Worm (Caenorhabditis elegans) whole organism, L4 larva: ENCODE data around the gene C17C3.9.

Experiments used
- D1046.2 ChIP-seq: fragments of 200-800 bp; sonication (Bioruptor generic); IDR thresholded peaks from 2 replicates; pipeline ENCODE4 v1.3.6; 2022; ENCODE audit warnings: missing genetic modification characterization, missing compliant biosample characterization
- F26F4.8 ChIP-seq: fragments of 200-800 bp; sonication (Bioruptor generic); conservative IDR thresholded peaks from 2 replicates; pipeline ENCODE4 v1.3.6; 2022; ENCODE audit warnings: missing genetic modification characterization, missing compliant biosample characterization
- F44E2.7 ChIP-seq: fragments of 200-800 bp; sonication (Bioruptor generic); IDR thresholded peaks from 2 replicates; pipeline ENCODE4 v2.1.2; 2022; ENCODE audit warnings: missing genetic modification characterization, missing compliant biosample characterization
- R02D3.7 ChIP-seq: fragments of 150-350 bp; sonication (generic microtip); optimal IDR thresholded peaks from 3 replicates; lab custom pipeline; 2014; ENCODE audit warnings: missing biosample characterization, missing genetic modification characterization
- T20F7.1 ChIP-seq: fragments of 200-800 bp; sonication (Bioruptor generic); optimal IDR thresholded peaks from 2 replicates; lab custom pipeline; 2018; ENCODE audit warnings: mild to moderate bottlenecking, missing genetic modification characterization, missing compliant biosample characterization
- T26A8.4 ChIP-seq: fragments of 200-800 bp; sonication (Bioruptor generic); IDR thresholded peaks from 2 replicates; pipeline ENCODE4 v1.3.6; 2022; ENCODE audit warnings: missing genetic modification characterization, missing compliant biosample characterization
- Y48G9A.11 ChIP-seq: fragments of 200-800 bp; sonication (Bioruptor generic); IDR thresholded peaks from 2 replicates; pipeline ENCODE4 v1.3.6; 2022; ENCODE audit warnings: missing genetic modification reagents, missing genetic modification characterization, missing compliant biosample characterization
- Y5F2A.4 ChIP-seq: fragments of 200-800 bp; sonication (Bioruptor generic); optimal IDR thresholded peaks from 2 replicates; lab custom pipeline; 2018; ENCODE audit warnings: mild to moderate bottlenecking, missing genetic modification characterization, missing compliant biosample characterization
- Y75B8A.6 ChIP-seq: fragments of 200-800 bp; sonication (Bioruptor generic); IDR thresholded peaks from 2 replicates; pipeline ENCODE4 v1.3.6; 2022; ENCODE audit warnings: missing genetic modification reagents, missing genetic modification characterization, missing compliant biosample characterization
- aha-1 ChIP-seq: fragments of 150-350 bp; peaks from one replicate; lab custom pipeline; 2014; ENCODE audit warnings: missing biosample characterization, missing genetic modification characterization
- aly-2 ChIP-seq: sonication (generic microtip); optimal IDR thresholded peaks from 2 replicates; lab custom pipeline; 2018; ENCODE audit warnings: missing biosample characterization, missing genetic modification characterization
- ama-1 ChIP-seq: fragments of 150-350 bp; optimal IDR thresholded peaks from 2 replicates; lab custom pipeline; 2014; ENCODE audit warnings: inconsistent platforms, mixed read lengths
- ceh-32 ChIP-seq: sonication (generic microtip); optimal IDR thresholded peaks from 2 replicates; lab custom pipeline; 2016; ENCODE audit warnings: mild to moderate bottlenecking, missing genetic modification characterization, missing compliant biosample characterization; ENCODE audit not compliant: poor library complexity
- ceh-82 ChIP-seq: sonication (generic microtip); optimal IDR thresholded peaks from 2 replicates; lab custom pipeline; 2017; ENCODE audit warnings: missing biosample characterization, missing genetic modification characterization
- ctbp-1 ChIP-seq: fragments of 200-800 bp; sonication (Bioruptor generic); IDR thresholded peaks from 2 replicates; pipeline ENCODE4 v1.3.6; 2022; ENCODE audit warnings: missing genetic modification reagents, missing genetic modification characterization, missing compliant biosample characterization
- daf-16 ChIP-seq, 3 experiments: sonication (generic microtip); optimal IDR thresholded peaks; 2 replicates each; lab custom pipeline; 2016 to 2017; ENCODE audit warnings: missing genetic modification characterization in 3 of 3, missing genetic modification reagents in 3 of 3, mild to moderate bottlenecking in 2 of 3, missing compliant biosample characterization in 2 of 3, missing biosample characterization in 1 of 3, moderate library complexity in 1 of 3
- daf-8 ChIP-seq: fragments of 200-800 bp; sonication (Bioruptor generic); IDR thresholded peaks from 2 replicates; pipeline ENCODE4 v1.3.6; 2022; ENCODE audit warnings: missing genetic modification characterization, missing compliant biosample characterization
- egl-27 ChIP-seq: sonication (generic microtip); optimal IDR thresholded peaks from 3 replicates; lab custom pipeline; 2017; ENCODE audit warnings: missing biosample characterization, missing genetic modification reagents, missing genetic modification characterization
- fos-1 ChIP-seq: fragments of 150-350 bp; optimal IDR thresholded peaks from 2 replicates; lab custom pipeline; 2014; ENCODE audit warnings: missing biosample characterization, missing genetic modification characterization
- gei-8 ChIP-seq: fragments of 200-800 bp; sonication (Bioruptor generic); optimal IDR thresholded peaks from 2 replicates; lab custom pipeline; 2018; ENCODE audit warnings: mild to moderate bottlenecking, missing genetic modification characterization, missing compliant biosample characterization
- hif-1 ChIP-seq, 2 experiments: sonication (generic microtip); optimal IDR thresholded peaks; 2 replicates each; lab custom pipeline; 2016 to 2017; ENCODE audit warnings: missing compliant biosample characterization in 2 of 2, missing genetic modification characterization in 2 of 2, missing genetic modification reagents in 2 of 2, missing genotype in 2 of 2, mild to moderate bottlenecking in 1 of 2
- hlh-30 ChIP-seq: sonication (generic microtip); optimal IDR thresholded peaks from 2 replicates; lab custom pipeline; 2017; ENCODE audit warnings: antibody characterized with exemption, mild to moderate bottlenecking, missing genetic modification characterization, missing compliant biosample characterization; ENCODE audit not compliant: insufficient read depth
- jun-1 ChIP-seq: fragments of 150-350 bp; optimal IDR thresholded peaks from 2 replicates; lab custom pipeline; 2014; ENCODE audit warnings: missing biosample characterization, missing genetic modification reagents, missing genetic modification characterization
- lin-13 ChIP-seq: fragments of 150-350 bp; optimal IDR thresholded peaks from 2 replicates; lab custom pipeline; 2014; ENCODE audit warnings: missing biosample characterization, missing genetic modification reagents, missing genetic modification characterization
- lsy-2 ChIP-seq, 2 experiments: fragments of 150-350 bp in 1 of 2; sonication (generic microtip) in 1 of 2; optimal IDR thresholded peaks; 2 replicates each; lab custom pipeline; 2014 to 2017; ENCODE audit warnings: missing biosample characterization in 2 of 2, missing genetic modification characterization in 2 of 2
- madf-5 ChIP-seq, 2 experiments: fragments of 200-800 bp; sonication (Bioruptor generic); IDR thresholded peaks; 2 replicates each; pipeline ENCODE4 v1.3.6; 2022; ENCODE audit warnings: missing compliant biosample characterization in 2 of 2, missing genetic modification characterization in 2 of 2
- mdl-1 ChIP-seq, 2 experiments: fragments of 150-350 bp in 1 of 2; sonication (generic microtip) in 1 of 2; optimal IDR thresholded peaks; 2 replicates each; lab custom pipeline; 2014 to 2017; ENCODE audit warnings: missing biosample characterization in 2 of 2, missing genetic modification characterization in 2 of 2
- mes-2 ChIP-seq: sonication (generic microtip); optimal IDR thresholded peaks from 2 replicates; lab custom pipeline; 2016; ENCODE audit warnings: missing genotype, mild to moderate bottlenecking, missing genetic modification characterization, missing compliant biosample characterization; ENCODE audit not compliant: poor library complexity, severe bottlenecking
- mxl-2 ChIP-seq: fragments of 200-800 bp; sonication (Bioruptor generic); conservative IDR thresholded peaks from 2 replicates; pipeline ENCODE4 v1.3.6; 2022; ENCODE audit warnings: missing genetic modification reagents, missing genetic modification characterization, missing compliant biosample characterization
- mxl-3 ChIP-seq: fragments of 200-800 bp; sonication (Bioruptor generic); optimal IDR thresholded peaks from 2 replicates; lab custom pipeline; 2018; ENCODE audit warnings: mild to moderate bottlenecking, missing genetic modification characterization, missing compliant biosample characterization
- nhr-10 ChIP-seq: fragments of 150-350 bp; optimal IDR thresholded peaks from 2 replicates; lab custom pipeline; 2014; ENCODE audit warnings: missing biosample characterization, missing genetic modification characterization
- nhr-102 ChIP-seq: sonication (generic microtip); optimal IDR thresholded peaks from 2 replicates; lab custom pipeline; 2016; ENCODE audit warnings: mild to moderate bottlenecking, missing genetic modification characterization, moderate library complexity, missing compliant biosample characterization
- nhr-237 ChIP-seq: sonication (generic microtip); optimal IDR thresholded peaks from 2 replicates; lab custom pipeline; 2017; ENCODE audit warnings: missing biosample characterization, missing genetic modification characterization
- nhr-28 ChIP-seq: fragments of 150-350 bp; optimal IDR thresholded peaks from 2 replicates; lab custom pipeline; 2014; ENCODE audit warnings: missing biosample characterization, missing genetic modification characterization
- nhr-48 ChIP-seq: sonication (generic microtip); optimal IDR thresholded peaks from 2 replicates; lab custom pipeline; 2016; ENCODE audit warnings: mild to moderate bottlenecking, missing genetic modification characterization, missing compliant biosample characterization
- nhr-77 ChIP-seq: fragments of 150-350 bp; optimal IDR thresholded peaks from 2 replicates; lab custom pipeline; 2014; ENCODE audit warnings: missing biosample characterization, missing genetic modification characterization
- php-3 ChIP-seq: fragments of 200-800 bp; sonication (Bioruptor generic); IDR thresholded peaks from 2 replicates; pipeline ENCODE4 v1.3.6; 2022; ENCODE audit warnings: missing genetic modification reagents, missing genetic modification characterization, missing compliant biosample characterization
- spr-1 ChIP-seq: sonication (generic microtip); optimal IDR thresholded peaks from 2 replicates; lab custom pipeline; 2016; ENCODE audit warnings: mild to moderate bottlenecking, missing genetic modification characterization, missing compliant biosample characterization
- spr-3 ChIP-seq: fragments of 200-800 bp; sonication (Bioruptor generic); optimal IDR thresholded peaks from 2 replicates; lab custom pipeline; 2018; ENCODE audit warnings: mild to moderate bottlenecking, missing genetic modification characterization, missing compliant biosample characterization
- unc-39 ChIP-seq: sonication (generic microtip); optimal IDR thresholded peaks from 2 replicates; lab custom pipeline; 2017; ENCODE audit warnings: missing biosample characterization, missing genetic modification characterization
- ztf-11 ChIP-seq: fragments of 150-350 bp; optimal IDR thresholded peaks from 2 replicates; lab custom pipeline; 2014; ENCODE audit warnings: missing biosample characterization, missing genetic modification characterization

The C17C3.9 gene

ce11 chrII:5572082-5572746 is 40.1 kb upstream of the C17C3.9 start (continued):
- TF ChIP-seq ztf-11 (no peak), mxl-2 (no peak), Y48G9A.11 (GFP tag; lab: Robert Waterston, UW) (no peak), F44E2.7 (no peak), gei-8 (GFP tag; lab: Kevin White, UChicago) (no peak), ama-1 (lab: Kevin White, UChicago) (no peak), aha-1 (peak; percentile 82), T26A8.4 (GFP tag; lab: Robert Waterston, UW) (no peak), jun-1 (no peak), aly-2 (tag; lab: Kevin White, UChicago) (no peak), ctbp-1 (no peak), fos-1 (tag; lab: Kevin White, UChicago) (no peak), mxl-3 (peak; percentile 6), spr-1 (tag; lab: Kevin White, UChicago) (no peak), nhr-77 (tag; lab: Kevin White, UChicago) (no peak), spr-3 (no peak), ceh-32 (no peak), lin-13 (peak; percentile 7), unc-39 (tag; lab: Kevin White, UChicago) (no peak), R02D3.7 (tag; lab: Kevin White, UChicago) (no peak), nhr-28 (tag; lab: Kevin White, UChicago) (peak; percentile 91), nhr-10 (tag; lab: Kevin White, UChicago) (peak; percentile 87), nhr-102 (tag; lab: Kevin White, UChicago) (no peak), nhr-237 (tag; lab: Kevin White, UChicago) (no peak), php-3 (GFP tag; lab: Robert Waterston, UW) (no peak), hlh-30 (tag; lab: Kevin White, UChicago) (peak; percentile 52), mdl-1 (tag; optimal IDR thresholded peaks at IDR 0.05; lab: Kevin White, UChicago) (peak in 1 of 2 experiments; percentile 46), mes-2 (tag; lab: Kevin White, UChicago) (peak; percentile 22), nhr-48 (peak; percentile 58), Y75B8A.6 (GFP tag; lab: Robert Waterston, UW) (no peak), lsy-2 (tag; optimal IDR thresholded peaks at IDR 0.05; lab: Kevin White, UChicago) (peak in 1 of 2 experiments; percentile 60), F26F4.8 (GFP tag; lab: Robert Waterston, UW) (no peak), egl-27 (tag; lab: Kevin White, UChicago) (no peak), madf-5 (GFP tag; IDR thresholded peaks at IDR 0.05; lab: Robert Waterston, UW) (no peak), hif-1 (tag; optimal IDR thresholded peaks at IDR 0.05; lab: Kevin White, UChicago) (no peak), daf-16 (GFP tag; optimal IDR thresholded peaks at IDR 0.05; lab: Kevin White, UChicago) (peak in 1 of 2 experiments; percentile 0), daf-16 (tag; optimal IDR thresholded peaks at IDR 0.05; lab: Kevin White, UChicago) (peak; percentile 75), ceh-82 (tag; lab: Kevin White, UChicago) (no peak), daf-8 (GFP tag; lab: Robert Waterston, UW) (no peak), D1046.2 (GFP tag; lab: Robert Waterston, UW) (no peak), T20F7.1 (GFP tag; lab: Kevin White, UChicago) (peak; percentile 13)

ce11 chrII:5570272-5570671 is 38.2 kb upstream of the C17C3.9 start, which contains the start of the genes C17C3.1 and C17C3.15:
TSS of gene C17C3.1 (plus strand) at chrII:5570572.
TSS of gene C17C3.15 (plus strand) at chrII:5570654.
- TF ChIP-seq nhr-28 (tag; lab: Kevin White, UChicago) = peak; percentile 76
- no peak for TF ChIP-seq Y5F2A.4 (GFP tag; lab: Kevin White, UChicago)
